Fruit fly (Drosophila melanogaster) S2 (cell line): ENCODE measurements around the gene CG31921.

Source experiments
- CG8478 ChIP-seq: fragments of >200 bp; optimal IDR thresholded peaks from 2 replicates; lab custom pipeline; 2018
- CTCF ChIP-seq, 2 experiments: fragments of >200 bp; optimal IDR thresholded peaks; 2 replicates each; lab custom pipeline; 2018

DNA sequence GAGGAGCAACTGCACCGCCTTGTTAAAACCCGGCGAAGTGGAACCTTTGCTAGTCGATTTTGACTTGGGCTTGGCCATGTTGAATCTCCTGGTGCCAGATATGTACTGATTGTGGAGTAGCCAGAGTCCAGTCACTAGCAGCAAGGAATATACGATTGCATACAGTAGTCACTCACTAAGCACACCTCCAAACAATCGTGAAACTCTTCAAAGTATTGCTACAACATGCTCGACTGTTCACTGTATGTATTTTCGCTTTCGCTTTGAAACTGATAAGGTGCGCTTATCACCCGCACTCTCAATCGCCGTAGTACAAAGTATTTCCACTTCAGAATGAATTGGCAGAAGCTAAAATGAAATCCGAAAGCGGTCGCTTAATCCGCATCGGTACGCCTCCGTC lies 45.7 kb downstream of the CG31921 start:
- TF ChIP-seq CG8478 (lab: Kevin White, UChicago) (no peak), CTCF (optimal IDR thresholded peaks at IDR 0.05; lab: Kevin White, UChicago) (no peak)
